Worm (Caenorhabditis elegans) whole organism, L4 larva: ENCODE results near the gene algn-8.

ENCODE experiments used
- D1046.2 ChIP-seq: fragments of 200-800 bp; sonication (Bioruptor generic); IDR thresholded peaks from 2 replicates; pipeline ENCODE4 v1.3.6; 2022; ENCODE audit warnings: missing genetic modification characterization, missing compliant biosample characterization
- F10B5.3 ChIP-seq: sonication (generic microtip); optimal IDR thresholded peaks from 2 replicates; lab custom pipeline; 2016; ENCODE audit warnings: mild to moderate bottlenecking, missing genetic modification characterization, missing compliant biosample characterization
- F37D6.2 ChIP-seq: sonication (generic microtip); optimal IDR thresholded peaks from 2 replicates; lab custom pipeline; 2016; ENCODE audit warnings: mild to moderate bottlenecking, missing genetic modification characterization, missing compliant biosample characterization
- T20F7.1 ChIP-seq: fragments of 200-800 bp; sonication (Bioruptor generic); optimal IDR thresholded peaks from 2 replicates; lab custom pipeline; 2018; ENCODE audit warnings: mild to moderate bottlenecking, missing genetic modification characterization, missing compliant biosample characterization
- T26A8.4 ChIP-seq: fragments of 200-800 bp; sonication (Bioruptor generic); IDR thresholded peaks from 2 replicates; pipeline ENCODE4 v1.3.6; 2022; ENCODE audit warnings: missing genetic modification characterization, missing compliant biosample characterization
- Y5F2A.4 ChIP-seq: fragments of 200-800 bp; sonication (Bioruptor generic); optimal IDR thresholded peaks from 2 replicates; lab custom pipeline; 2018; ENCODE audit warnings: mild to moderate bottlenecking, missing genetic modification characterization, missing compliant biosample characterization
- aha-1 ChIP-seq: fragments of 150-350 bp; peaks from one replicate; lab custom pipeline; 2014; ENCODE audit warnings: missing biosample characterization, missing genetic modification characterization
- aly-2 ChIP-seq: sonication (generic microtip); optimal IDR thresholded peaks from 2 replicates; lab custom pipeline; 2018; ENCODE audit warnings: missing biosample characterization, missing genetic modification characterization
- ceh-20 ChIP-seq: fragments of 200-800 bp; sonication (Bioruptor generic); IDR thresholded peaks from 2 replicates; pipeline ENCODE4 v1.3.6; 2022; ENCODE audit warnings: missing genetic modification reagents, missing genetic modification characterization, missing compliant biosample characterization
- ceh-32 ChIP-seq: sonication (generic microtip); optimal IDR thresholded peaks from 2 replicates; lab custom pipeline; 2016; ENCODE audit warnings: mild to moderate bottlenecking, missing genetic modification characterization, missing compliant biosample characterization; ENCODE audit not compliant: poor library complexity
- cey-2 ChIP-seq: sonication (generic microtip); optimal IDR thresholded peaks from 3 replicates; lab custom pipeline; 2017; ENCODE audit warnings: missing genetic modification characterization, mild to moderate bottlenecking, missing compliant biosample characterization, antibody characterized with exemption, borderline replicate concordance; ENCODE audit not compliant: insufficient read depth
- daf-12 ChIP-seq: fragments of 150-350 bp; optimal IDR thresholded peaks from 2 replicates; lab custom pipeline; 2014; ENCODE audit warnings: missing biosample characterization, missing genetic modification reagents, missing genetic modification characterization
- daf-16 ChIP-seq, 3 experiments: sonication (generic microtip); optimal IDR thresholded peaks; 2 replicates each; lab custom pipeline; 2016 to 2017; ENCODE audit warnings: missing genetic modification characterization in 3 of 3, missing genetic modification reagents in 3 of 3, mild to moderate bottlenecking in 2 of 3, missing compliant biosample characterization in 2 of 3, missing biosample characterization in 1 of 3, moderate library complexity in 1 of 3
- dmd-6 ChIP-seq: fragments of 200-800 bp; sonication (Bioruptor generic); IDR thresholded peaks from 2 replicates; pipeline ENCODE4 v1.3.6; 2022; ENCODE audit warnings: missing genetic modification reagents, missing genetic modification characterization, missing compliant biosample characterization
- dmd-8 ChIP-seq: fragments of 200-800 bp; sonication (Bioruptor generic); IDR thresholded peaks from 2 replicates; pipeline ENCODE4 v1.3.6; 2022; ENCODE audit warnings: missing genetic modification characterization, missing compliant biosample characterization
- dmd-9 ChIP-seq: fragments of 200-800 bp; sonication (Bioruptor generic); IDR thresholded peaks from 2 replicates; pipeline ENCODE4 v1.3.6; 2022; ENCODE audit warnings: missing genetic modification reagents, missing genetic modification characterization, missing compliant biosample characterization
- dpl-1 ChIP-seq: fragments of 150-350 bp; optimal IDR thresholded peaks from 2 replicates; lab custom pipeline; 2014; ENCODE audit warnings: missing biosample characterization, missing genetic modification reagents, missing genetic modification characterization
- egl-27 ChIP-seq: sonication (generic microtip); optimal IDR thresholded peaks from 3 replicates; lab custom pipeline; 2017; ENCODE audit warnings: missing biosample characterization, missing genetic modification reagents, missing genetic modification characterization
- fkh-10 ChIP-seq: fragments of 150-350 bp; optimal IDR thresholded peaks from 2 replicates; lab custom pipeline; 2014; ENCODE audit warnings: missing biosample characterization, missing genetic modification reagents, missing genetic modification characterization
- fos-1 ChIP-seq: fragments of 150-350 bp; optimal IDR thresholded peaks from 2 replicates; lab custom pipeline; 2014; ENCODE audit warnings: missing biosample characterization, missing genetic modification characterization
- jun-1 ChIP-seq: fragments of 150-350 bp; optimal IDR thresholded peaks from 2 replicates; lab custom pipeline; 2014; ENCODE audit warnings: missing biosample characterization, missing genetic modification reagents, missing genetic modification characterization
- lin-1 ChIP-seq: fragments of 200-800 bp; sonication (Bioruptor generic); IDR thresholded peaks from 2 replicates; pipeline ENCODE4 v1.3.6; 2022; ENCODE audit warnings: missing genetic modification reagents, missing genetic modification characterization, missing compliant biosample characterization
- lin-15B ChIP-seq: fragments of 150-350 bp; sonication (generic microtip); optimal IDR thresholded peaks from 3 replicates; lab custom pipeline; 2014; ENCODE audit warnings: missing biosample characterization, missing genetic modification characterization
- lin-38 ChIP-seq: fragments of 200-800 bp; sonication (Bioruptor generic); IDR thresholded peaks from 2 replicates; pipeline ENCODE4 v1.3.6; 2022; ENCODE audit warnings: missing genetic modification reagents, missing genetic modification characterization, missing compliant biosample characterization
- lin-39 ChIP-seq: fragments of 150-350 bp; optimal IDR thresholded peaks from 2 replicates; lab custom pipeline; 2014; ENCODE audit warnings: missing biosample characterization, missing genetic modification reagents, missing genetic modification characterization
- madf-5 ChIP-seq, 2 experiments: fragments of 200-800 bp; sonication (Bioruptor generic); IDR thresholded peaks; 2 replicates each; pipeline ENCODE4 v1.3.6; 2022; ENCODE audit warnings: missing compliant biosample characterization in 2 of 2, missing genetic modification characterization in 2 of 2
- mdl-1 ChIP-seq, 2 experiments: fragments of 150-350 bp in 1 of 2; sonication (generic microtip) in 1 of 2; optimal IDR thresholded peaks; 2 replicates each; lab custom pipeline; 2014 to 2017; ENCODE audit warnings: missing biosample characterization in 2 of 2, missing genetic modification characterization in 2 of 2
- mdt-29 ChIP-seq: fragments of 200-800 bp; sonication (Bioruptor generic); IDR thresholded peaks from 2 replicates; pipeline ENCODE4 v1.3.6; 2022; ENCODE audit warnings: missing genetic modification reagents, missing genetic modification characterization, missing compliant biosample characterization
- mes-2 ChIP-seq: sonication (generic microtip); optimal IDR thresholded peaks from 2 replicates; lab custom pipeline; 2016; ENCODE audit warnings: missing genotype, mild to moderate bottlenecking, missing genetic modification characterization, missing compliant biosample characterization; ENCODE audit not compliant: poor library complexity, severe bottlenecking
- nhr-11 ChIP-seq: fragments of 150-350 bp; optimal IDR thresholded peaks from 2 replicates; lab custom pipeline; 2014; ENCODE audit warnings: missing biosample characterization, missing genetic modification characterization
- nhr-237 ChIP-seq: sonication (generic microtip); optimal IDR thresholded peaks from 2 replicates; lab custom pipeline; 2017; ENCODE audit warnings: missing biosample characterization, missing genetic modification characterization
- nhr-28 ChIP-seq: fragments of 150-350 bp; optimal IDR thresholded peaks from 2 replicates; lab custom pipeline; 2014; ENCODE audit warnings: missing biosample characterization, missing genetic modification characterization
- nhr-42 ChIP-seq: fragments of 200-800 bp; sonication (Bioruptor generic); IDR thresholded peaks from 2 replicates; pipeline ENCODE4 v1.3.6; 2022; ENCODE audit warnings: missing genetic modification characterization, missing compliant biosample characterization
- nhr-76 ChIP-seq: fragments of 150-350 bp; optimal IDR thresholded peaks from 2 replicates; lab custom pipeline; 2014; ENCODE audit warnings: missing biosample characterization, missing genetic modification characterization
- pha-4 ChIP-seq, 2 experiments: fragments of 150-350 bp in 1 of 2; fragments of 200-800 bp in 1 of 2; sonication (Bioruptor generic) in 1 of 2; IDR thresholded peaks in 1 of 2; optimal IDR thresholded peaks in 1 of 2; 2 replicates each; pipeline versions ENCODE4 v1.3.6 to Lab custom; 2014 to 2022; ENCODE audit warnings: missing genetic modification characterization in 2 of 2, missing genetic modification reagents in 2 of 2, missing biosample characterization in 1 of 2, missing compliant biosample characterization in 1 of 2
- php-3 ChIP-seq: fragments of 200-800 bp; sonication (Bioruptor generic); IDR thresholded peaks from 2 replicates; pipeline ENCODE4 v1.3.6; 2022; ENCODE audit warnings: missing genetic modification reagents, missing genetic modification characterization, missing compliant biosample characterization
- pqm-1 ChIP-seq: sonication (generic microtip); optimal IDR thresholded peaks from 2 replicates; lab custom pipeline; 2017; ENCODE audit warnings: missing biosample characterization, missing genetic modification characterization
- skn-1 ChIP-seq: fragments of 150-350 bp; optimal IDR thresholded peaks from 2 replicates; lab custom pipeline; 2014; ENCODE audit warnings: missing biosample characterization, missing genetic modification characterization
- unc-62 ChIP-seq, 3 experiments: fragments of 150-350 bp in 1 of 3; sonication (generic microtip); optimal IDR thresholded peaks in 2 of 3; peaks in 1 of 3; 1 replicate in 1 of 3; 2 replicates in 2 of 3; lab custom pipeline; 2014 to 2017; ENCODE audit warnings: missing biosample characterization in 3 of 3, missing genetic modification characterization in 3 of 3, missing genetic modification reagents in 3 of 3, missing genotype in 1 of 3
- zag-1 ChIP-seq: fragments of 150-350 bp; optimal IDR thresholded peaks from 2 replicates; lab custom pipeline; 2014; ENCODE audit warnings: missing biosample characterization, missing genetic modification characterization
- zip-11 ChIP-seq: fragments of 200-800 bp; sonication (Bioruptor generic); IDR thresholded peaks from 2 replicates; pipeline ENCODE4 v1.3.6; 2022; ENCODE audit warnings: missing genetic modification characterization, missing compliant biosample characterization

Gene algn-8

DNA sequence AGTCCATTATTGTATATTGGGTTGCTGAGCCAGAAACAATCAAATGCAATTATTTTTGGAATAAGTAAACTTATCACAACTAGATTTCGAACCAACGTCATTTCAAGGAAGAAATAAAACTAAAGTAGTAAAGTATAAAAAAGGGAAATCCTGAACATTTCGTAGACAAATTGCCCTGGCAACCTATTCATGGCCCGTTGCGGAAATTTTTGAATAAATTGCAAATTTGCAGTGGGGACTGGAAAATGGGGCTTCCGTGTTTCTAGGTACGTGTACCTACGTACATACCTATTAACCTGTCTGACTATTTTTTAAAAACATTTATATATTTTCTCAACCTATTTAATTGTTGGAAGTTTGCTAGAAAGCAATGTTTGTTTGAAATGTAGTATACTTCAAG, 28.8 kb upstream of the algn-8 start, which contains the start of gene F26C11.3:
F26C11.3 (minus strand) TSS at position 101 of the 400 bp plus-strand sequence.
- no peak for TF ChIP-seq skn-1 (tag; lab: Kevin White, UChicago)
- no peak for TF ChIP-seq mdt-29
- TF ChIP-seq dmd-9 (GFP tag; lab: Robert Waterston, UW): no peak
- no peak for TF ChIP-seq daf-12 (tag; lab: Kevin White, UChicago)
- no peak for TF ChIP-seq nhr-11 (tag; lab: Kevin White, UChicago)
- TF ChIP-seq dpl-1 (GFP tag; lab: Kevin White, UChicago): no peak
- TF ChIP-seq nhr-28: no peak
- no peak for TF ChIP-seq mes-2 (tag; lab: Kevin White, UChicago)

DNA sequence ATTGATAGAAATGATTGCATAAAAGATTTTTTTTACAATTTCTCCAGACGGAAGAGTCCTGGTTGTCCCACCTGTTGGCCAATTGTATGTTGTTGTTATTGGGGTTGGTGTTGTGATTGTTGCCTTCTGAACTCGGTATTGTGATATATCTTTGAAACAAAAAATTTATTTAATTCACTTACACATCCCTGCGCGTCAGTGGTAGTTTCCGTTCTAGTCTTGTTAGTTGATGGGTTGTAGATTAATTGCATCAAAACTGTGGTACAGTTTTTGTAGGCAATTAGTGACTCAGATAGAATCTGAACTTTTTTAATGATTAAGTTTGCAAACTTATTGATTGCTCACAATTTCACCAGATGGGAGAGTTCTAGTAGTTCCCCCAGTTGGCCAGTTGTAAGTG, 18.2 kb upstream of the algn-8 start:
- TF ChIP-seq unc-62 (GFP tag; optimal IDR thresholded peaks at IDR 0.05 in 1 of 2; lab: Kevin White, UChicago) (peak in 1 of 2 experiments; percentile 97), unc-62 (tag; optimal IDR thresholded peaks at IDR 0.05; lab: Kevin White, UChicago) (no peak), aly-2 (tag; lab: Kevin White, UChicago) (no peak)
- TF ChIP-seq, all 104 proteins: peak for 1

DNA sequence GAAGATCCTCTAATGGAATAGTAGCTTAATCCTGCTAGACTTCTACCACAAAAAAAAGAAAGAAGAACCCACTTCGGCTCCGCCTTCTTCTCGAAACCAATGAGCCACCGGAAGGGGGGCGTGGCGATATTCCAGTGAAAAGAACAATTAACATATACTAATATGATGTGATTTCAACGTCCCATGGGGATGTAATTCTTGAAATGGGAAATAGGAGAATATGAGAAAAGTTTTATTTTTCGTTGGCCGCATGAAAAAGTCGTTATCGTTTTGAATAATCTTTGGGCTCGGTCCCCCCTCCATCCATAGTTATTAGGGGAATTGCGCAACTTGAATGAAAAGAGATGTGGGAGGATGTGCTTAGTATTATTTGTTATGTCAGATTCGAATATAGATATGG, 14.0 kb upstream of the algn-8 start, which contains the start of gene unc-4:
unc-4 (minus strand) TSS at position 101 of the 400 bp plus-strand sequence.
- TF ChIP-seq fkh-10 (GFP tag; lab: Kevin White, UChicago) (no peak), T20F7.1 (GFP tag; lab: Kevin White, UChicago) (no peak), egl-27 (tag; lab: Kevin White, UChicago) (no peak), nhr-237 (tag; lab: Kevin White, UChicago) (no peak), F37D6.2 (tag; lab: Kevin White, UChicago) (no peak), fos-1 (tag; lab: Kevin White, UChicago) (no peak), cey-2 (tag; lab: Kevin White, UChicago) (no peak), php-3 (GFP tag; lab: Robert Waterston, UW) (no peak), nhr-76 (tag; lab: Kevin White, UChicago) (no peak), lin-1 (GFP tag; lab: Robert Waterston, UW) (no peak), zip-11 (no peak), aly-2 (tag; lab: Kevin White, UChicago) (no peak), lin-15B (tag; lab: Kevin White, UChicago) (no peak), D1046.2 (GFP tag; lab: Robert Waterston, UW) (no peak), mdl-1 (tag; optimal IDR thresholded peaks at IDR 0.05; lab: Kevin White, UChicago) (no peak), madf-5 (GFP tag; IDR thresholded peaks at IDR 0.05; lab: Robert Waterston, UW) (no peak), zag-1 (tag; lab: Kevin White, UChicago) (no peak), nhr-42 (no peak), T26A8.4 (GFP tag; lab: Robert Waterston, UW) (no peak)

DNA sequence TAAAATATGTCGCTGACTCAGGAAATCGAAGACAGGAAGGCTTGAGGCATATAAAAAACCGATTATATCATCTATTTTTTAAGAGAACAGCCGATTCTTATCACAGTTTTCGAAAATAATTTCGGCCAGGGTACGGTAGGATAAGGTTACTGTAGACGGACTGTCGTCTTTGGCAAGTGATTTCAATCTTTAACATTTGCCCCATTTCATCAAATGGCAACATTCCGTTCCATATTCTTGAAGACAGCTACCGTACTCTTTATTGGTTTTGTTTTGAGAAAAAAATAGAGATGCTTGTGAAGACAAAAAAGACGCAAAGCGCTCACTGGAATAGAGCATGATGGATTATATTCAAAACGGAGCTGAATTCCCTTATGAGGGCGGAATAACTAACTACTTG, 12.5 kb upstream of the algn-8 start:
- TF ChIP-seq lin-1 (GFP tag; lab: Robert Waterston, UW) (no peak), aha-1 (tag; lab: Kevin White, UChicago) (peak; percentile 91)
- TF ChIP-seq, all 104 proteins: peak for 1

DNA sequence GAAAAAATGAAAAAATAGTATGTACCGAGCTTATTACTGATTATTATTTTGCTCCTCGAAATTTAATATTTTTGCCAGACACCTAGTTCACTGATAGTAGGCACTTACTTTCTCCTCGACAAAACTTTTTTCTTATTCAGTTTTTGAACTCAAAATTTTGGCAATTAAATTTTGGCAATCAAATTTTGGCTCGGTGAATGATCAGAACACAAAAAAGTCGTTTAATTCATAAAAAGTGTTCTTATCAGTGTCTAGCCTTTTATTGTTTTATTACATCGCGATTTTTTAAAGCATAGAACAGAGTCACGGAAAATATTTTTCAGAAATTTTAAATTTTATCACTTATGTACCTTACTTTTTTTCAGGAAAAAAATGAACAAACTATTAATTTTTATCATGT, 8.9 kb upstream of the algn-8 start:
- no peak for TF ChIP-seq jun-1
- peak; percentile 47 for TF ChIP-seq dmd-6 (GFP tag; lab: Robert Waterston, UW)
- TF ChIP-seq lin-38 (GFP tag; lab: Robert Waterston, UW): no peak
- TF ChIP-seq nhr-28: no peak
- no peak for TF ChIP-seq fos-1 (tag; lab: Kevin White, UChicago)
- no peak for TF ChIP-seq ceh-32 (tag; lab: Kevin White, UChicago)
- no peak for TF ChIP-seq fkh-10 (GFP tag; lab: Kevin White, UChicago)
- TF ChIP-seq php-3 (GFP tag; lab: Robert Waterston, UW): peak; percentile 95
- no peak for TF ChIP-seq daf-16 (GFP tag; optimal IDR thresholded peaks at IDR 0.05; lab: Kevin White, UChicago)
- peak; percentile 65 for TF ChIP-seq daf-16 (tag; optimal IDR thresholded peaks at IDR 0.05; lab: Kevin White, UChicago)
- no peak for TF ChIP-seq skn-1 (tag; lab: Kevin White, UChicago)
- no peak for TF ChIP-seq lin-39 (tag; lab: Kevin White, UChicago)
- no peak for TF ChIP-seq nhr-11 (tag; lab: Kevin White, UChicago)
- no peak for TF ChIP-seq pha-4 (GFP tag; IDR thresholded peaks at IDR 0.05; lab: Robert Waterston, UW)
- no peak for TF ChIP-seq pha-4 (tag; optimal IDR thresholded peaks at IDR 0.05; lab: Kevin White, UChicago)
- TF ChIP-seq F10B5.3: no peak
- no peak for TF ChIP-seq cey-2 (tag; lab: Kevin White, UChicago)
- TF ChIP-seq dmd-8 (GFP tag; lab: Robert Waterston, UW): no peak
- no peak for TF ChIP-seq nhr-76 (tag; lab: Kevin White, UChicago)
- TF ChIP-seq pqm-1 (tag; lab: Kevin White, UChicago): peak; percentile 13
- no peak for TF ChIP-seq ceh-20 (GFP tag; lab: Robert Waterston, UW)
- no peak for TF ChIP-seq Y5F2A.4 (GFP tag; lab: Kevin White, UChicago)
- TF ChIP-seq unc-62 (GFP tag; optimal IDR thresholded peaks at IDR 0.05 in 1 of 2; lab: Kevin White, UChicago): no peak
- TF ChIP-seq unc-62 (tag; optimal IDR thresholded peaks at IDR 0.05; lab: Kevin White, UChicago): no peak
